Worm (Caenorhabditis elegans): ENCODE data around the gene nck-1.

DNA sequence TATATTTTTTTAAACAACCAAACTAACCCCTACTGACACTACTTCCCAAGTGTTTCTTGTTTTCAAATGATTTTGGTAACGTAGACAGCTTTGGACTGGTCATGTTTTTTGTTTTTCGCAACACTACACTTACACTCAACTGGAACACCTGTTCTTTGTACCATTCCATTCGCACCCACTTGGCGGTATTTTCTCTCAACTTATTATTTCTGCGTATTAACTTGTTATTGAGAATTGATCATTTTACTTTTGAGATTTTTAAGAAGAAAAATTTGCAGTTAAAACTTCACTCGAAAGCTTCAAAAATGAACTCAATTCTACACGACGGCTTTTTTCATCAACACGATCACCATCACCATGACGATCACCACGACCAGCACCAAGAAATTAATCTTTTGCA lies 18.4 kb downstream of the nck-1 start, which contains the start of gene ZK470.2:
- TF ChIP-seq ama-1 (optimal IDR thresholded peaks at IDR 0.05) (no peak), tbx-37 (GFP tag; conservative IDR thresholded peaks at IDR 0.05) (no peak), hmbx-1 (tag; optimal IDR thresholded peaks at IDR 0.05) (no peak), scrt-1 (GFP tag; IDR thresholded peaks at IDR 0.05) (no peak), flt-1 (GFP tag; IDR thresholded peaks at IDR 0.05) (no peak), tra-4 (tag; optimal IDR thresholded peaks at IDR 0.05) (no peak), B0310.2 (tag; optimal IDR thresholded peaks at IDR 0.05) (no peak), aly-1 (tag; optimal IDR thresholded peaks at IDR 0.05) (no peak), sea-1 (GFP tag; conservative IDR thresholded peaks at IDR 0.05) (no peak), pes-1 (GFP tag; IDR thresholded peaks at IDR 0.05) (no peak)
